Fruit fly (Drosophila melanogaster) whole organism, wandering third instar larva: ENCODE measurements around the gene ND-20.

Source experiments
- CG32264 ChIP-seq: fragments of 200-800 bp; sonication (Bioruptor generic); optimal IDR thresholded peaks from 2 replicates; lab custom pipeline; 2016; ENCODE audit warnings: missing biosample characterization, missing genetic modification characterization
- CG9705 ChIP-seq: fragments of 200-800 bp; sonication (Bioruptor generic); optimal IDR thresholded peaks from 2 replicates; lab custom pipeline; 2018; ENCODE audit warnings: missing biosample characterization, mild to moderate bottlenecking, missing genetic modification characterization
- CrebA ChIP-seq: fragments of 200-800 bp; sonication (Bioruptor generic); optimal IDR thresholded peaks from 2 replicates; lab custom pipeline; 2016; ENCODE audit warnings: missing biosample characterization, mild to moderate bottlenecking, missing genetic modification characterization, borderline replicate concordance
- Dfd ChIP-seq: fragments of >200 bp; optimal IDR thresholded peaks from 2 replicates; lab custom pipeline; 2017; ENCODE audit warnings: missing biosample characterization, missing genetic modification characterization
- Dif ChIP-seq: fragments of 200-275, 200-300 bp; sonication (Bioruptor generic); optimal IDR thresholded peaks from 2 replicates; lab custom pipeline; 2018; ENCODE audit warnings: missing biosample characterization, missing genetic modification characterization; ENCODE audit not compliant: partially characterized antibody
- GATAd ChIP-seq: sonication (Bioruptor generic); optimal IDR thresholded peaks from 2 replicates; lab custom pipeline; 2016; ENCODE audit warnings: missing biosample characterization, missing genetic modification characterization
- HLH106 ChIP-seq: fragments of 200-800 bp; optimal IDR thresholded peaks from 3 replicates; lab custom pipeline; 2019; ENCODE audit warnings: missing biosample characterization, mild to moderate bottlenecking, missing genetic modification characterization, moderate library complexity
- Hnf4 ChIP-seq: fragments of 200-800 bp; sonication (Bioruptor generic); optimal IDR thresholded peaks from 2 replicates; lab custom pipeline; 2016; ENCODE audit warnings: missing biosample characterization, mild to moderate bottlenecking, missing genetic modification characterization
- Hr78 ChIP-seq: fragments of >200 bp; optimal IDR thresholded peaks from 2 replicates; lab custom pipeline; 2017; ENCODE audit warnings: missing biosample characterization, missing genetic modification characterization
- Hr83 ChIP-seq: fragments of 200-300 bp; sonication (Bioruptor generic); optimal IDR thresholded peaks from 2 replicates; lab custom pipeline; 2016; ENCODE audit warnings: missing biosample characterization, mild to moderate bottlenecking, missing genetic modification characterization, moderate library complexity; ENCODE audit not compliant: poor library complexity, severe bottlenecking
- Jra ChIP-seq: sonication (Bioruptor generic); optimal IDR thresholded peaks from 2 replicates; lab custom pipeline; 2016; ENCODE audit warnings: missing biosample characterization, missing genetic modification characterization
- Myc ChIP-seq: fragments of >200 bp; optimal IDR thresholded peaks from 2 replicates; lab custom pipeline; 2017
- N ChIP-seq: fragments of >200 bp; optimal IDR thresholded peaks from 2 replicates; lab custom pipeline; 2018; ENCODE audit warnings: missing biosample characterization, missing external identifiers, missing genetic modification characterization
- OdsH ChIP-seq: fragments of 200-800 bp; sonication (Bioruptor generic); optimal IDR thresholded peaks from 2 replicates; lab custom pipeline; 2016; ENCODE audit warnings: missing biosample characterization, mild to moderate bottlenecking, missing genetic modification characterization
- br ChIP-seq: fragments of 200-800 bp; sonication (Bioruptor generic); optimal IDR thresholded peaks from 2 replicates; lab custom pipeline; 2016; ENCODE audit warnings: missing biosample characterization, missing genetic modification characterization
- brk ChIP-seq: fragments of 200-800 bp; sonication (Bioruptor generic); optimal IDR thresholded peaks from 2 replicates; lab custom pipeline; 2016; ENCODE audit warnings: missing biosample characterization, mild to moderate bottlenecking, missing genetic modification characterization
- dl ChIP-seq, 2 experiments: fragments of 175-275, 200-275 bp in 1 of 2; fragments of 200-275 bp in 1 of 2; sonication (Bioruptor generic); optimal IDR thresholded peaks; lab custom pipeline; 2018; ENCODE audit warnings: mild to moderate bottlenecking in 2 of 2, missing biosample characterization in 2 of 2, missing genetic modification characterization in 2 of 2, moderate library complexity in 2 of 2; ENCODE audit not compliant: partially characterized antibody in 2 of 2, insufficient read depth in 1 of 2
- dmrt93B ChIP-seq: fragments of 200-800 bp; sonication (Bioruptor generic); optimal IDR thresholded peaks from 2 replicates; lab custom pipeline; 2018; ENCODE audit warnings: missing biosample characterization, mild to moderate bottlenecking, missing genetic modification characterization
- dsf ChIP-seq: sonication (Bioruptor generic); optimal IDR thresholded peaks from 2 replicates; lab custom pipeline; 2016; ENCODE audit warnings: missing biosample characterization, missing genetic modification characterization, borderline replicate concordance
- fru ChIP-seq: fragments of 200-800 bp; sonication (Bioruptor generic); optimal IDR thresholded peaks from 3 replicates; lab custom pipeline; 2016; ENCODE audit warnings: missing biosample characterization, mild to moderate bottlenecking, missing genetic modification characterization
- jim ChIP-seq: fragments of 175-275, 200-325 bp; sonication (Bioruptor generic); optimal IDR thresholded peaks from 2 replicates; lab custom pipeline; 2016; ENCODE audit warnings: missing biosample characterization, mild to moderate bottlenecking, missing genetic modification characterization
- lola ChIP-seq: fragments of >200 bp; optimal IDR thresholded peaks from 2 replicates; lab custom pipeline; 2017; ENCODE audit warnings: missing biosample characterization, missing genetic modification characterization
- pan ChIP-seq: fragments of >200 bp; optimal IDR thresholded peaks from 2 replicates; lab custom pipeline; 2017
- sage ChIP-seq: fragments of 200-800 bp; sonication (Bioruptor generic); optimal IDR thresholded peaks from 2 replicates; lab custom pipeline; 2016; ENCODE audit warnings: missing biosample characterization, mild to moderate bottlenecking, missing genetic modification characterization
- tai ChIP-seq: sonication (Bioruptor generic); optimal IDR thresholded peaks from 2 replicates; lab custom pipeline; 2016; ENCODE audit warnings: missing biosample characterization, missing genetic modification characterization
- usp ChIP-seq: fragments of >200 bp; optimal IDR thresholded peaks from 2 replicates; lab custom pipeline; 2017; ENCODE audit warnings: missing biosample characterization, missing genetic modification characterization
- woc ChIP-seq: sonication (Bioruptor generic); optimal IDR thresholded peaks from 2 replicates; lab custom pipeline; 2016; ENCODE audit warnings: missing biosample characterization, mild to moderate bottlenecking, missing genetic modification characterization

Gene ND-20

dm6 chrX:15982844-15983243 is 3.8 kb downstream of the ND-20 start, which contains the start of gene Cep164:
Cep164 (minus strand) TSS chrX:15982944.
- TF ChIP-seq pan: no peak
- no peak for TF ChIP-seq Myc (lab: Kevin White, UChicago)
- no peak for TF ChIP-seq Dfd
- TF ChIP-seq Hr83 (GFP tag; lab: Kevin White, UChicago): no peak
- no peak for TF ChIP-seq dsf (GFP tag; lab: Kevin White, UChicago)
- no peak for TF ChIP-seq Dif (GFP tag; lab: Kevin White, UChicago)
- no peak for TF ChIP-seq GATAd (GFP tag; lab: Kevin White, UChicago)
- TF ChIP-seq Hnf4 (GFP tag; lab: Kevin White, UChicago): no peak
- no peak for TF ChIP-seq CG32264 (GFP tag; lab: Kevin White, UChicago)
- TF ChIP-seq brk (GFP tag; lab: Kevin White, UChicago): no peak
- no peak for TF ChIP-seq OdsH (GFP tag; lab: Kevin White, UChicago)
- no peak for TF ChIP-seq br (GFP tag; lab: Kevin White, UChicago)

dm6 chrX:15976568-15976967 is 10.0 kb downstream of the ND-20 start, which contains the start of gene CG42766:
CG42766 (plus strand) TSS chrX:15976868.
- TF ChIP-seq fru (GFP tag; lab: Kevin White, UChicago) (no peak), jim (GFP tag; lab: Kevin White, UChicago) (no peak), Dfd (no peak), dl (GFP tag; optimal IDR thresholded peaks at IDR 0.05; lab: Kevin White, UChicago; ENCODE audit: insufficient read depth in 1 of 2, partially characterized antibody in 2 of 2) (no peak), Hr83 (GFP tag; lab: Kevin White, UChicago) (no peak), tai (GFP tag; lab: Kevin White, UChicago) (no peak)

DNA sequence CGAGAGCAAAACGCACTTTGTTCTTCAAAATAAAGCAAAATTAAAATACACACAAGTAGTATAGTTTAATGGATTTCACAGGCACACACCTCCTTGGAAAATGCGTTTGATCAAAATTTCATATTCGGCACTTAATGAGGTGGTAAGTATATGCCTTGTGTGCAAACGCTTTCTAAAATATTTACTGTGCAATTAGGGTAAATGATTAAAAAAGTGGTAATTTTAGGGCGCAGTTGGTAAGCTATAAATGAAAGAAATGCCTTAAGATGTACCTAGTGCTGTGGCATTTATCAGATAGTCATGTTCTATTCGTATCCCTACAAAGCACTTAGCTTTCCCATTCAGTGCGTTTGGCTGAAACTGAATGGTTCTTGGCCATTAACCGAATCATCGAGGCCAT is 12.5 kb downstream of the ND-20 start, which contains the start of gene Or13a:
Gene Or13a, plus strand, starts transcription at position 301 of the 400 bp plus-strand sequence.
- no peak for TF ChIP-seq jim (GFP tag; lab: Kevin White, UChicago)
- TF ChIP-seq CrebA (GFP tag; lab: Kevin White, UChicago): no peak
- no peak for TF ChIP-seq Jra (GFP tag; lab: Kevin White, UChicago)
- TF ChIP-seq HLH106 (tag; lab: Kevin White, UChicago): no peak
- TF ChIP-seq pan: no peak
- TF ChIP-seq, all 38 proteins: peak for 0

DNA sequence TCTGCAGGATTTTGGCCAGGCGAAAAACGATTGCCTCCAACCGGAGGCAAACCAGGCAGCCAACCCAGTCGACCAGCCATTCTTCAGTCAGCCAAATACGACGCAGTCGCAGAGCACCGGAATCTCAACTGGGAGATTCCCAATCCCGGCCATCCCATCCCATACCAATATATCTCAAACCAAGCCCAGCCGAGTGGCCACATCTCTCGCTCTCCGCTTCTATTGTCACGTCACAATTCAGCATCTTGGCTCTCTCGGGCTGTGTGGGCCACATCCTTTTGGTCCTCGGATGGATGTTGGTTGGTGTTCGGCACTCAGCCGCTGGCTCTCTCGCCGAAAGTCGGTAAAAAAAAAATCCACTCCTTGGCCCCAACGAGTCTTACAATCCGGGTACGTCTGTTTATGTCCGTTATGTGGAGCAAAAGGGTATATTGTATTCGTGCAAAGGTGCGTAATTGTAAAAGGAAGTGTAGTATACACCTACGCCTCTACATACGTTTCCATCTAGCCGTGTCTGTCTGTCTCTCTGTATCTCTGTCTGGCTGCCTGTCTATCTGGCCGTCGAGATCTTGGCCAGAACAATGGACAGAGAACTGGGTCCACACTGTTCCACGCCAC is 13.3 kb downstream of the ND-20 start, which contains the start of gene mmd:
Gene mmd, minus strand, starts transcription at position 3 of the 618 bp plus-strand sequence.
- TF ChIP-seq br (GFP tag; lab: Kevin White, UChicago) (no peak), lola (GFP tag; lab: Kevin White, UChicago) (no peak), usp (GFP tag; lab: Kevin White, UChicago) (no peak), pan (no peak), CrebA (GFP tag; lab: Kevin White, UChicago) (no peak), dmrt93B (GFP tag; lab: Kevin White, UChicago) (no peak), Hr78 (GFP tag; lab: Kevin White, UChicago) (no peak), Jra (GFP tag; lab: Kevin White, UChicago) (no peak)

- TF ChIP-seq sage (GFP tag; lab: Kevin White, UChicago) (no peak), Hr83 (GFP tag; lab: Kevin White, UChicago) (no peak), lola (GFP tag; lab: Kevin White, UChicago) (no peak), Hnf4 (GFP tag; lab: Kevin White, UChicago) (no peak), dmrt93B (GFP tag; lab: Kevin White, UChicago) (no peak)
- TF ChIP-seq, all 38 proteins: peak for 0
Measured at dm6 chrX:15971574-15971973, 15.0 kb downstream of the ND-20 start.

dm6 chrX:15969577-15969976 is 17.0 kb downstream of the ND-20 start:
- TF ChIP-seq CG9705 (no peak), N (GFP tag; lab: Kevin White, UChicago) (no peak), dl (GFP tag; optimal IDR thresholded peaks at IDR 0.05; lab: Kevin White, UChicago; ENCODE audit: insufficient read depth in 1 of 2, partially characterized antibody in 2 of 2) (no peak), woc (GFP tag; lab: Kevin White, UChicago) (no peak), usp (GFP tag; lab: Kevin White, UChicago) (no peak), Hr83 (GFP tag; lab: Kevin White, UChicago) (no peak)
- TF ChIP-seq, all 38 proteins: peak for 0
